Worm (Caenorhabditis elegans) whole organism, young adult: Measurements from ENCODE around the gene egl-13.

ENCODE experiments used
- F23B12.7 ChIP-seq: sonication (generic microtip); optimal IDR thresholded peaks from 2 replicates; lab custom pipeline; 2017; ENCODE audit warnings: missing genetic modification characterization, mild to moderate bottlenecking, missing compliant biosample characterization, antibody characterized with exemption, moderate library complexity; ENCODE audit not compliant: insufficient read depth
- F33H1.4 ChIP-seq: fragments of 200-800 bp; sonication (Bioruptor generic); IDR thresholded peaks from 2 replicates; pipeline ENCODE4 v1.3.6; 2022; ENCODE audit warnings: missing genetic modification reagents, missing genetic modification characterization, missing compliant biosample characterization
- K11D2.4 ChIP-seq: fragments of 200-800 bp; sonication (Bioruptor generic); IDR thresholded peaks from 2 replicates; pipeline ENCODE4 v1.3.6; 2022; ENCODE audit warnings: missing genetic modification reagents, missing genetic modification characterization, missing compliant biosample characterization
- K12H6.12 ChIP-seq: fragments of 200-800 bp; sonication (Bioruptor generic); optimal IDR thresholded peaks from 2 replicates; lab custom pipeline; 2018; ENCODE audit warnings: mild to moderate bottlenecking, missing genetic modification characterization, missing compliant biosample characterization
- T07F8.4 ChIP-seq: sonication (generic microtip); optimal IDR thresholded peaks from 2 replicates; lab custom pipeline; 2016; ENCODE audit warnings: mild to moderate bottlenecking, missing genetic modification characterization, moderate library complexity, missing compliant biosample characterization
- Y53F4B.3 ChIP-seq: fragments of 200-800 bp; sonication (Bioruptor generic); IDR thresholded peaks from 2 replicates; pipeline ENCODE4 v1.3.6; 2022; ENCODE audit warnings: missing genetic modification reagents, missing genetic modification characterization, missing compliant biosample characterization
- Y79H2A.3 ChIP-seq: fragments of 200-800 bp; sonication (Bioruptor generic); conservative IDR thresholded peaks from 2 replicates; pipeline ENCODE4 v1.3.6; 2022; ENCODE audit warnings: missing genetic modification reagents, missing genetic modification characterization, missing compliant biosample characterization
- Y95B8A.8 ChIP-seq: fragments of 200-800 bp; sonication (Bioruptor generic); IDR thresholded peaks from 2 replicates; pipeline ENCODE4 v1.3.6; 2022; ENCODE audit warnings: missing genetic modification reagents, missing genetic modification characterization, missing compliant biosample characterization
- akir-1 ChIP-seq: fragments of 200-800 bp; sonication (Bioruptor generic); optimal IDR thresholded peaks from 2 replicates; lab custom pipeline; 2018; ENCODE audit warnings: mild to moderate bottlenecking, missing genetic modification characterization, moderate library complexity, missing compliant biosample characterization
- ama-1 ChIP-seq, 3 experiments: fragments of 150-350 bp in 1 of 3; sonication (generic microtip) in 2 of 3; optimal IDR thresholded peaks; 2 replicates each; lab custom pipeline; 2014 to 2018; ENCODE audit warnings: missing biosample characterization in 2 of 3, missing genetic modification characterization in 2 of 3, missing genetic modification reagents in 2 of 3
- aptf-3 ChIP-seq: fragments of 200-800 bp; sonication (Bioruptor generic); IDR thresholded peaks from 2 replicates; pipeline ENCODE4 v1.3.6; 2022; ENCODE audit warnings: missing genetic modification characterization, missing compliant biosample characterization
- atf-7 ChIP-seq: sonication (generic microtip); optimal IDR thresholded peaks from 2 replicates; lab custom pipeline; 2017; ENCODE audit warnings: mild to moderate bottlenecking, missing genetic modification characterization, missing compliant biosample characterization
- athp-1 ChIP-seq: sonication (generic microtip); optimal IDR thresholded peaks from 2 replicates; lab custom pipeline; 2017; ENCODE audit warnings: mild to moderate bottlenecking, missing genetic modification characterization, missing compliant biosample characterization
- attf-3 ChIP-seq: fragments of 200-800 bp; sonication (Bioruptor generic); conservative IDR thresholded peaks from 2 replicates; pipeline ENCODE4 v1.3.6; 2022; ENCODE audit warnings: missing genetic modification reagents, missing genetic modification characterization, missing compliant biosample characterization
- ccch-3 ChIP-seq: fragments of 200-800 bp; sonication (Bioruptor generic); optimal IDR thresholded peaks from 2 replicates; lab custom pipeline; 2018; ENCODE audit warnings: mild to moderate bottlenecking, missing genetic modification characterization, missing compliant biosample characterization
- cebp-1 ChIP-seq, 2 experiments: fragments of 200-800 bp in 1 of 2; sonication (Bioruptor generic) in 1 of 2; sonication (generic microtip) in 1 of 2; IDR thresholded peaks in 1 of 2; optimal IDR thresholded peaks in 1 of 2; 2 replicates each; pipeline versions ENCODE4 v1.3.6 to Lab custom; 2017 to 2022; ENCODE audit warnings: missing compliant biosample characterization in 2 of 2, missing genetic modification characterization in 2 of 2, mild to moderate bottlenecking in 1 of 2, missing genetic modification reagents in 1 of 2, moderate library complexity in 1 of 2
- ceh-100 ChIP-seq: fragments of 200-800 bp; sonication (Bioruptor generic); IDR thresholded peaks from 2 replicates; pipeline ENCODE4 v1.3.6; 2022; ENCODE audit warnings: missing genetic modification reagents, missing genetic modification characterization, missing compliant biosample characterization
- dpff-1 ChIP-seq: sonication (generic microtip); optimal IDR thresholded peaks from 2 replicates; lab custom pipeline; 2017; ENCODE audit warnings: mild to moderate bottlenecking, missing genetic modification characterization, missing compliant biosample characterization
- dpl-1 ChIP-seq: fragments of 150-350 bp; optimal IDR thresholded peaks from 2 replicates; lab custom pipeline; 2014; ENCODE audit warnings: missing biosample characterization, missing genetic modification reagents, missing genetic modification characterization
- efl-1 ChIP-seq: fragments of 150-350 bp; optimal IDR thresholded peaks from 2 replicates; lab custom pipeline; 2014; ENCODE audit warnings: missing biosample characterization, missing genetic modification reagents, missing genetic modification characterization
- ets-4 ChIP-seq: fragments of 200-800 bp; sonication (Bioruptor generic); optimal IDR thresholded peaks from 2 replicates; lab custom pipeline; 2018; ENCODE audit warnings: mild to moderate bottlenecking, missing genetic modification characterization, missing compliant biosample characterization
- fkh-3 ChIP-seq: sonication (generic microtip); optimal IDR thresholded peaks from 2 replicates; lab custom pipeline; 2016; ENCODE audit warnings: mild to moderate bottlenecking, missing genetic modification characterization, missing compliant biosample characterization
- hlh-12 ChIP-seq: sonication (generic microtip); optimal IDR thresholded peaks from 2 replicates; lab custom pipeline; 2016; ENCODE audit warnings: missing genetic modification characterization, missing compliant biosample characterization
- lag-1 ChIP-seq: fragments of 200-800 bp; sonication (Bioruptor generic); IDR thresholded peaks from 2 replicates; pipeline ENCODE4 v1.3.6; 2022; ENCODE audit warnings: missing genetic modification reagents, missing genetic modification characterization, missing compliant biosample characterization
- let-526 ChIP-seq: fragments of 200-800 bp; sonication (Bioruptor generic); IDR thresholded peaks from 2 replicates; pipeline ENCODE4 v1.3.6; 2022; ENCODE audit warnings: missing genetic modification reagents, missing genetic modification characterization, missing compliant biosample characterization
- lin-40 ChIP-seq: sonication (generic microtip); optimal IDR thresholded peaks from 2 replicates; lab custom pipeline; 2016; ENCODE audit warnings: missing genetic modification characterization, mild to moderate bottlenecking, missing compliant biosample characterization, missing genotype, missing genetic modification reagents
- lir-1 ChIP-seq: fragments of 200-800 bp; sonication (Bioruptor generic); conservative IDR thresholded peaks from 2 replicates; pipeline ENCODE4 v1.3.6; 2022; ENCODE audit warnings: missing genetic modification reagents, missing genetic modification characterization, missing compliant biosample characterization
- lsl-1 ChIP-seq: fragments of 200-800 bp; sonication (Bioruptor generic); optimal IDR thresholded peaks from 2 replicates; lab custom pipeline; 2018; ENCODE audit warnings: mild to moderate bottlenecking, missing genetic modification characterization, moderate library complexity, missing compliant biosample characterization
- madf-8 ChIP-seq: fragments of 200-800 bp; sonication (Bioruptor generic); conservative IDR thresholded peaks from 2 replicates; pipeline ENCODE4 v1.3.6; 2022; ENCODE audit warnings: missing genetic modification reagents, missing genetic modification characterization, missing compliant biosample characterization
- mcd-1 ChIP-seq: fragments of 200-800 bp; sonication (Bioruptor generic); IDR thresholded peaks from 2 replicates; pipeline ENCODE4 v1.3.6; 2022; ENCODE audit warnings: missing genetic modification reagents, missing genetic modification characterization, missing compliant biosample characterization
- mel-28 ChIP-seq: sonication (generic microtip); optimal IDR thresholded peaks from 2 replicates; lab custom pipeline; 2016; ENCODE audit warnings: borderline replicate concordance, mild to moderate bottlenecking, missing genetic modification characterization, missing compliant biosample characterization
- mxl-1 ChIP-seq: sonication (generic microtip); optimal IDR thresholded peaks from 2 replicates; lab custom pipeline; 2016; ENCODE audit warnings: missing genetic modification characterization, missing compliant biosample characterization
- nfya-1 ChIP-seq: sonication (generic microtip); optimal IDR thresholded peaks from 2 replicates; lab custom pipeline; 2017; ENCODE audit warnings: antibody characterized with exemption, missing compliant biosample characterization, missing genetic modification characterization, borderline replicate concordance; ENCODE audit not compliant: insufficient read depth
- nhr-27 ChIP-seq: fragments of 200-800 bp; sonication (Bioruptor generic); optimal IDR thresholded peaks from 2 replicates; lab custom pipeline; 2018; ENCODE audit warnings: mild to moderate bottlenecking, missing genetic modification characterization, moderate library complexity, missing compliant biosample characterization
- nhr-80 ChIP-seq: sonication (generic microtip); optimal IDR thresholded peaks from 2 replicates; lab custom pipeline; 2016; ENCODE audit warnings: missing genetic modification characterization, missing compliant biosample characterization
- repo-1 ChIP-seq: sonication (generic microtip); optimal IDR thresholded peaks from 2 replicates; lab custom pipeline; 2017; ENCODE audit warnings: mild to moderate bottlenecking, missing genetic modification characterization, missing compliant biosample characterization
- rpc-1 ChIP-seq, 2 experiments: fragments of 150-350 bp in 1 of 2; sonication (generic microtip) in 1 of 2; optimal IDR thresholded peaks; 2 replicates each; lab custom pipeline; 2014 to 2018; ENCODE audit warnings: missing biosample characterization in 1 of 2, missing genetic modification characterization in 1 of 2, missing genetic modification reagents in 1 of 2, missing genotype in 1 of 2
- sdz-38 ChIP-seq: sonication (generic microtip); optimal IDR thresholded peaks from 2 replicates; lab custom pipeline; 2016; ENCODE audit warnings: missing genotype, missing genetic modification characterization, missing compliant biosample characterization
- sea-2 ChIP-seq: fragments of 200-800 bp; sonication (Bioruptor generic); IDR thresholded peaks from 2 replicates; pipeline ENCODE4 v1.3.6; 2022; ENCODE audit warnings: missing genetic modification characterization, missing compliant biosample characterization
- snpc-1.1 ChIP-seq: sonication (generic microtip); optimal IDR thresholded peaks from 2 replicates; lab custom pipeline; 2017; ENCODE audit warnings: missing genetic modification characterization, mild to moderate bottlenecking, missing compliant biosample characterization, antibody characterized with exemption, moderate library complexity, missing genotype, missing genetic modification reagents; ENCODE audit not compliant: insufficient read depth
- snpc-3.4 ChIP-seq: sonication (generic microtip); optimal IDR thresholded peaks from 2 replicates; lab custom pipeline; 2017; ENCODE audit warnings: missing genetic modification characterization, mild to moderate bottlenecking, missing compliant biosample characterization, antibody characterized with exemption, moderate library complexity, missing genotype, missing genetic modification reagents
- snpc-4 ChIP-seq, 5 experiments: fragments of 150-350 bp in 1 of 5; sonication (generic microtip) in 4 of 5; optimal IDR thresholded peaks; 2 replicates each; lab custom pipeline; 2014 to 2018; ENCODE audit warnings: missing genetic modification characterization in 5 of 5, missing biosample characterization in 3 of 5, antibody characterized with exemption in 2 of 5, mild to moderate bottlenecking in 2 of 5, missing compliant biosample characterization in 2 of 5, missing genotype in 2 of 5, moderate library complexity in 2 of 5, missing genetic modification reagents in 1 of 5
- somi-1 ChIP-seq: fragments of 200-800 bp; sonication (Bioruptor generic); optimal IDR thresholded peaks from 2 replicates; lab custom pipeline; 2018; ENCODE audit warnings: mild to moderate bottlenecking, missing genetic modification characterization, missing compliant biosample characterization
- sptf-2 ChIP-seq: fragments of 200-800 bp; sonication (Bioruptor generic); optimal IDR thresholded peaks from 2 replicates; lab custom pipeline; 2018; ENCODE audit warnings: mild to moderate bottlenecking, missing genetic modification characterization, missing compliant biosample characterization
- ztf-28 ChIP-seq: fragments of 200-800 bp; sonication (Bioruptor generic); IDR thresholded peaks from 2 replicates; pipeline ENCODE4 v1.3.6; 2022; ENCODE audit warnings: missing genetic modification reagents, missing genetic modification characterization, missing compliant biosample characterization
- ztf-6 ChIP-seq: fragments of 200-800 bp; sonication (Bioruptor generic); IDR thresholded peaks from 2 replicates; pipeline ENCODE4 v1.3.6; 2022; ENCODE audit warnings: missing genetic modification reagents, missing genetic modification characterization, missing compliant biosample characterization

The egl-13 gene

ce11 chrX:5713479-5713878, 49.8 kb downstream of the egl-13 start (continued):
- no peak for TF ChIP-seq nfya-1
- 0 out of 2 replicates have a peak, but pooled peaks have one; percentile 18 for TF ChIP-seq aptf-3 (GFP tag; lab: Robert Waterston, UW)
- peak; percentile 24 for TF ChIP-seq lsl-1 (GFP tag; lab: Kevin White, UChicago)
- peak; percentile 48 for TF ChIP-seq repo-1
- TF ChIP-seq cebp-1 (GFP tag; IDR thresholded peaks at IDR 0.05; lab: Robert Waterston, UW) = no peak
- TF ChIP-seq cebp-1 (tag; optimal IDR thresholded peaks at IDR 0.05; lab: Kevin White, UChicago) = peak; percentile 40
- TF ChIP-seq fkh-3 (tag; lab: Kevin White, UChicago) = no peak
- TF ChIP-seq akir-1 (GFP tag; lab: Kevin White, UChicago) = no peak
- no peak for TF ChIP-seq let-526 (GFP tag; lab: Robert Waterston, UW)
- TF ChIP-seq dpff-1 (tag; lab: Kevin White, UChicago) = no peak
- TF ChIP-seq dpl-1 (GFP tag; lab: Kevin White, UChicago) = no peak
- TF ChIP-seq lin-40 (tag; lab: Kevin White, UChicago) = peak; percentile 12
- TF ChIP-seq sea-2 (GFP tag; lab: Robert Waterston, UW) = no peak
- TF ChIP-seq Y79H2A.3 (GFP tag; lab: Robert Waterston, UW) = 0 out of 2 replicates have a peak, but pooled peaks have one; percentile 35
- TF ChIP-seq sdz-38 (tag; lab: Kevin White, UChicago) = no peak
- TF ChIP-seq Y53F4B.3 (GFP tag; lab: Robert Waterston, UW) = peak; percentile 54; the same call in 1 of the 2 replicates
- TF ChIP-seq lag-1 = no peak
- TF ChIP-seq snpc-3.4 (tag; lab: Kevin White, UChicago) = peak; percentile 78
- peak; percentile 81 for TF ChIP-seq snpc-4 (GFP tag; optimal IDR thresholded peaks at IDR 0.05; lab: Kevin White, UChicago)
- peak in 3 of 4 experiments; percentile 59 to 77 (median 76) for TF ChIP-seq snpc-4 (tag; optimal IDR thresholded peaks at IDR 0.05; lab: Kevin White, UChicago)
- TF ChIP-seq madf-8 (GFP tag; lab: Robert Waterston, UW) = no peak
- TF ChIP-seq lir-1 (GFP tag; lab: Robert Waterston, UW) = no peak; the same call in 1 of the 2 replicates
- no peak for TF ChIP-seq ztf-6
- TF ChIP-seq snpc-1.1 (tag; lab: Kevin White, UChicago) = peak; percentile 79
- TF ChIP-seq rpc-1 (optimal IDR thresholded peaks at IDR 0.05; lab: Kevin White, UChicago) = peak; percentile 94
- peak; percentile 100 for TF ChIP-seq rpc-1 (tag; optimal IDR thresholded peaks at IDR 0.05; lab: Kevin White, UChicago)
- peak; percentile 78 for TF ChIP-seq T07F8.4 (tag; lab: Kevin White, UChicago)
- no peak for TF ChIP-seq ceh-100
- TF ChIP-seq ccch-3 = no peak
- TF ChIP-seq mcd-1 (GFP tag; lab: Robert Waterston, UW) = no peak; the same call in 1 of the 2 replicates
- no peak for TF ChIP-seq efl-1
- peak; percentile 18 for TF ChIP-seq hlh-12 (tag; lab: Kevin White, UChicago)
- no peak for TF ChIP-seq Y95B8A.8 (GFP tag; lab: Robert Waterston, UW)
- TF ChIP-seq attf-3 (GFP tag; lab: Robert Waterston, UW) = no peak
- peak; percentile 55 for TF ChIP-seq athp-1 (tag; lab: Kevin White, UChicago)
- peak; percentile 93 for TF ChIP-seq sptf-2 (GFP tag; lab: Kevin White, UChicago)
- TF ChIP-seq atf-7 (tag; lab: Kevin White, UChicago) = peak; percentile 8
- TF ChIP-seq nhr-27 (tag; lab: Kevin White, UChicago) = peak; percentile 36
- TF ChIP-seq ztf-28 = no peak
- TF ChIP-seq F23B12.7 (tag; lab: Kevin White, UChicago) = peak; percentile 65
- TF ChIP-seq nhr-80 (tag; lab: Kevin White, UChicago) = peak; percentile 19
- no peak for TF ChIP-seq ets-4 (GFP tag; lab: Kevin White, UChicago)
- no peak for TF ChIP-seq K12H6.12
- no peak for TF ChIP-seq ama-1 (optimal IDR thresholded peaks at IDR 0.05; lab: Kevin White, UChicago)
- peak; percentile 75 to 92 for TF ChIP-seq ama-1 (GFP tag; optimal IDR thresholded peaks at IDR 0.05; lab: Kevin White, UChicago)
- no peak for TF ChIP-seq F33H1.4 (GFP tag; lab: Robert Waterston, UW)
- no peak for TF ChIP-seq mel-28 (tag; lab: Kevin White, UChicago)
- TF ChIP-seq mxl-1 (tag; lab: Kevin White, UChicago) = peak; percentile 96
- TF ChIP-seq K11D2.4 (GFP tag; lab: Robert Waterston, UW) = no peak
- no peak for TF ChIP-seq somi-1 (GFP tag; lab: Kevin White, UChicago)
